Worm (Caenorhabditis elegans) whole organism, early embryonic: ENCODE measurements around the gene Y66D12A.13.

Source experiments
- B0310.2 ChIP-seq: sonication (generic microtip); optimal IDR thresholded peaks from 2 replicates; lab custom pipeline; 2016; ENCODE audit warnings: mild to moderate bottlenecking, missing genetic modification characterization, missing compliant biosample characterization
- aly-1 ChIP-seq: sonication (generic microtip); optimal IDR thresholded peaks from 2 replicates; lab custom pipeline; 2016; ENCODE audit warnings: missing genetic modification characterization, missing compliant biosample characterization
- ama-1 ChIP-seq: fragments of 150-350 bp; optimal IDR thresholded peaks from 2 replicates; lab custom pipeline; 2014
- ceh-13 ChIP-seq: fragments of 200-800 bp; sonication (Bioruptor generic); optimal IDR thresholded peaks from 2 replicates; lab custom pipeline; 2018; ENCODE audit warnings: mild to moderate bottlenecking, missing genetic modification characterization, missing compliant biosample characterization
- ceh-36 ChIP-seq: sonication (generic microtip); optimal IDR thresholded peaks from 2 replicates; lab custom pipeline; 2016; ENCODE audit warnings: missing genetic modification characterization, inconsistent platforms, missing compliant biosample characterization
- ets-7 ChIP-seq: sonication (generic microtip); optimal IDR thresholded peaks from 2 replicates; lab custom pipeline; 2016; ENCODE audit warnings: missing genotype, missing genetic modification characterization, missing compliant biosample characterization
- flt-1 ChIP-seq: fragments of 200-800 bp; sonication (Bioruptor generic); IDR thresholded peaks from 2 replicates; pipeline ENCODE4 v1.3.6; 2022; ENCODE audit warnings: missing genetic modification characterization, missing compliant biosample characterization
- hmg-4 ChIP-seq: fragments of 200-800 bp; sonication (Bioruptor generic); optimal IDR thresholded peaks from 2 replicates; lab custom pipeline; 2018; ENCODE audit warnings: mild to moderate bottlenecking, missing genetic modification characterization, missing compliant biosample characterization
- pes-1 ChIP-seq: fragments of 200-800 bp; sonication (Bioruptor generic); IDR thresholded peaks from 2 replicates; pipeline ENCODE4 v1.3.6; 2022; ENCODE audit warnings: missing genetic modification reagents, missing genetic modification characterization, missing compliant biosample characterization
- scrt-1 ChIP-seq: fragments of 200-800 bp; sonication (Bioruptor generic); IDR thresholded peaks from 2 replicates; pipeline ENCODE4 v1.3.6; 2022; ENCODE audit warnings: missing genetic modification characterization, missing compliant biosample characterization
- tbx-11 ChIP-seq: fragments of 200-800 bp; sonication (Bioruptor generic); IDR thresholded peaks from 2 replicates; pipeline ENCODE4 v1.3.6; 2022; ENCODE audit warnings: missing genetic modification characterization, missing compliant biosample characterization
- tbx-37 ChIP-seq: fragments of 200-800 bp; sonication (Bioruptor generic); conservative IDR thresholded peaks from 2 replicates; pipeline ENCODE4 v1.3.6; 2022; ENCODE audit warnings: missing genetic modification reagents, missing genetic modification characterization, missing compliant biosample characterization
- tra-4 ChIP-seq: sonication (generic microtip); optimal IDR thresholded peaks from 2 replicates; lab custom pipeline; 2017; ENCODE audit warnings: missing genetic modification characterization, missing compliant biosample characterization

DNA sequence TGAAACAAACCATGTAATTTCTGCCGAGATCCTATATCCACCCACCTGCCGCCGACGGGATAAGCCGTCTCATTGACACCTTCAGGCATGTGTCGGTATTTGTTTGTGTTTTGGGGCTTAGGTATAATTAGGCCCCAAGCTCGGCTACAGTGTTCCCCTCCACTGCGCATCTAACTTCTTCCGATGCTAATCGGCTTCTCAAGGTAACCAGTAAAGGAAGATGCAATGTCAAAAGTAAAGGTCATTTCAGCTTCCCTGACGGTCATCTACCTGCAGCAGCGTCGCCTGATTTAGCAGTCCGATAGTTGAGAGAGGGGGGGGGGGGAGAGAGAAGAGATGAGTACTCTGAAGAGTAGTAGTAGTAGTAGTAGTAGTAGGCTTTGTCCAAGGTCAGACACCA is 10.1 kb downstream of the Y66D12A.13 start:
- TF ChIP-seq flt-1 (GFP tag; lab: Robert Waterston, UW) (no peak), scrt-1 (GFP tag; lab: Robert Waterston, UW) (no peak), B0310.2 (tag; lab: Kevin White, UChicago) (no peak), tra-4 (tag; lab: Kevin White, UChicago) (no peak), ceh-36 (no peak), pes-1 (GFP tag; lab: Robert Waterston, UW) (no peak), ceh-13 (GFP tag; lab: Kevin White, UChicago) (no peak), ets-7 (tag; lab: Kevin White, UChicago) (no peak), tbx-11 (GFP tag; lab: Robert Waterston, UW) (no peak), ama-1 (no peak), hmg-4 (GFP tag; lab: Kevin White, UChicago) (no peak), tbx-37 (no peak), aly-1 (tag; lab: Kevin White, UChicago) (no peak)
